Worm (Caenorhabditis elegans): ENCODE data around the gene Y67D8C.9.

Y67D8C.9 gene

DNA sequence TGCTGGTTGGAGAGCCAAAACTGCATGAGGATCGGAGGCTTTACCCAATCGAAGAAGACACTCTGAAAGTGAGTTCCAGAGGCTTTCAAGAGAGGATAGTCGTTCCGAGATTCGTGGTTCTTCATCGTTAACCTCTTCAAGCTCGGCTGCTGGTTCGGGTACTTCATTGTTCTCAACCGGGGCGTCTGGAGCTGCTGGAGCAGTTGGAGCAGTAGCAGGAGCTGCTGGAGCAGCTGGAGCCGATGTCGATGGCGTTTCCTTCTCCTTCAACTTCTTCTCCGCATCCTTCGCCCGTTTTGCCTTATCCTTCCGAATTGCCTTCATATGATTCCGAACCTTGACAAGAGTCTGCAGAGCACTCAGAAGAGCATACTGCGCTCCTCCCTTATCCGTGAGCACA, 51.4 kb downstream of the Y67D8C.9 start:
- no peak for TF ChIP-seq ama-1 (optimal IDR thresholded peaks at IDR 0.05)
- TF ChIP-seq C04F5.9 (tag; optimal IDR thresholded peaks at IDR 0.05), result no peak
- TF ChIP-seq mep-1 (tag; optimal IDR thresholded peaks at IDR 0.05), result no peak
- TF ChIP-seq isw-1 (GFP tag; IDR thresholded peaks at IDR 0.05), result no peak
- no peak for TF ChIP-seq nhr-84 (tag; optimal IDR thresholded peaks at IDR 0.05)
- TF ChIP-seq snu-23 (GFP tag; optimal IDR thresholded peaks at IDR 0.05), result no peak
- no peak for TF ChIP-seq tlp-1 (tag; optimal IDR thresholded peaks at IDR 0.05)
- TF ChIP-seq mef-2 (tag; optimal IDR thresholded peaks at IDR 0.05), result no peak
- TF ChIP-seq nhr-20 (tag; optimal IDR thresholded peaks at IDR 0.05), result no peak
- no peak for TF ChIP-seq zip-4 (GFP tag; optimal IDR thresholded peaks at IDR 0.05)
- TF ChIP-seq pax-3 (tag; optimal IDR thresholded peaks at IDR 0.05), result no peak
- no peak for TF ChIP-seq unc-86 (tag; optimal IDR thresholded peaks at IDR 0.05)
- TF ChIP-seq mab-9 (GFP tag; IDR thresholded peaks at IDR 0.05), result no peak
- no peak for TF ChIP-seq xbp-1 (tag; optimal IDR thresholded peaks at IDR 0.05)
- no peak for TF ChIP-seq lsy-2 (tag; optimal IDR thresholded peaks at IDR 0.05)
- TF ChIP-seq ceh-63 (GFP tag; optimal IDR thresholded peaks at IDR 0.05), result no peak
- no peak for TF ChIP-seq aly-2 (tag; optimal IDR thresholded peaks at IDR 0.05)
- no peak for TF ChIP-seq elt-3 (tag; optimal IDR thresholded peaks at IDR 0.05)

ce11 chrIV:3032020-3032419, 54.7 kb downstream of the Y67D8C.9 start:
- TF ChIP-seq mef-2 (tag; optimal IDR thresholded peaks at IDR 0.05) (no peak), rnt-1 (tag; optimal IDR thresholded peaks at IDR 0.05) (peak; percentile 46), lin-35 (GFP tag; optimal IDR thresholded peaks at IDR 0.05) (no peak), nhr-76 (tag; optimal IDR thresholded peaks at IDR 0.05) (no peak), nhr-20 (tag; optimal IDR thresholded peaks at IDR 0.05) (no peak), Y116A8C.19 (tag; optimal IDR thresholded peaks at IDR 0.05; ENCODE audit: borderline replicate concordance) (no peak), nhr-71 (tag; optimal IDR thresholded peaks at IDR 0.05) (peak; percentile 39), aly-2 (tag; optimal IDR thresholded peaks at IDR 0.05) (peak; percentile 65), ztf-4 (tag; optimal IDR thresholded peaks at IDR 0.05) (no peak), fkh-4 (tag; optimal IDR thresholded peaks at IDR 0.05; ENCODE audit: borderline replicate concordance) (no peak), jun-1 (tag; optimal IDR thresholded peaks at IDR 0.05) (no peak), nhr-19 (GFP tag; conservative IDR thresholded peaks at IDR 0.05) (no peak)

ce11 chrIV:3029882-3030281, 56.8 kb downstream of the Y67D8C.9 start:
- TF ChIP-seq rnt-1 (tag; optimal IDR thresholded peaks at IDR 0.05) (peak; percentile 85), elt-2 (tag; optimal IDR thresholded peaks at IDR 0.05) (peak; percentile 41), lin-39 (tag; optimal IDR thresholded peaks at IDR 0.05) (peak; percentile 10), nhr-11 (tag; optimal IDR thresholded peaks at IDR 0.05) (peak; percentile 5), nhr-19 (GFP tag; conservative IDR thresholded peaks at IDR 0.05) (peak; percentile 60), unc-30 (tag; optimal IDR thresholded peaks at IDR 0.05) (no peak), ces-1 (GFP tag; optimal IDR thresholded peaks at IDR 0.05) (no peak), grh-1 (GFP tag; IDR thresholded peaks at IDR 0.05) (no peak), snu-23 (GFP tag; optimal IDR thresholded peaks at IDR 0.05) (peak; percentile 48), nhr-47 (tag; optimal IDR thresholded peaks at IDR 0.05) (no peak), elt-3 (tag; optimal IDR thresholded peaks at IDR 0.05) (no peak), tbx-2 (tag; optimal IDR thresholded peaks at IDR 0.05) (peak; percentile 8), skn-1 (tag; optimal IDR thresholded peaks at IDR 0.05) (no peak), lin-35 (GFP tag; optimal IDR thresholded peaks at IDR 0.05) (peak in 1 of 2 experiments; percentile 34), ama-1 (optimal IDR thresholded peaks at IDR 0.05) (no peak), nhr-85 (tag) (no peak), ceh-90 (tag; optimal IDR thresholded peaks at IDR 0.05) (no peak), isw-1 (GFP tag; IDR thresholded peaks at IDR 0.05) (no peak), pag-3 (tag; optimal IDR thresholded peaks at IDR 0.05; ENCODE audit: borderline replicate concordance, insufficient read depth) (no peak), tlp-1 (tag; optimal IDR thresholded peaks at IDR 0.05) (no peak), egl-13 (tag; optimal IDR thresholded peaks at IDR 0.05) (no peak), fkh-8 (tag; optimal IDR thresholded peaks at IDR 0.05) (no peak), alr-1 (tag; optimal IDR thresholded peaks at IDR 0.05; ENCODE audit: borderline replicate concordance) (no peak), hlh-17 (GFP tag; optimal IDR thresholded peaks at IDR 0.05; ENCODE audit: borderline replicate concordance) (no peak), nhr-20 (tag; optimal IDR thresholded peaks at IDR 0.05) (peak; percentile 30), mep-1 (tag; optimal IDR thresholded peaks at IDR 0.05) (no peak), lin-13 (GFP tag; optimal IDR thresholded peaks at IDR 0.05) (no peak), C16A3.4 (tag; optimal IDR thresholded peaks at IDR 0.05) (no peak), nhr-28 (tag; optimal IDR thresholded peaks at IDR 0.05) (no peak), swsn-7 (tag; optimal IDR thresholded peaks at IDR 0.05) (peak; percentile 13), nhr-77 (tag; optimal IDR thresholded peaks at IDR 0.05) (no peak), fos-1 (tag; optimal IDR thresholded peaks at IDR 0.05) (no peak), unc-62 (GFP tag; optimal IDR thresholded peaks at IDR 0.05) (no peak)
